Fruit fly (Drosophila melanogaster): Measurements from ENCODE around the gene Pvf1.

The Pvf1 gene

dm6 chrX:18801293-18801692, 31.2 kb upstream of the Pvf1 start:
- no peak for TF ChIP-seq CG6163 (GFP tag; IDR thresholded peaks at IDR 0.05)
- peak in 1 of 2 experiments; percentile 39 for TF ChIP-seq ss (GFP tag; optimal IDR thresholded peaks at IDR 0.05)

dm6 chrX:18805036-18805435, 27.4 kb upstream of the Pvf1 start:
- no peak for TF ChIP-seq Blimp-1 (GFP tag; optimal IDR thresholded peaks at IDR 0.05)
- TF ChIP-seq Ets21C (GFP tag; optimal IDR thresholded peaks at IDR 0.05), result no peak
- TF ChIP-seq CG6854 (GFP tag; optimal IDR thresholded peaks at IDR 0.05), result no peak
- TF ChIP-seq Met (GFP tag; optimal IDR thresholded peaks at IDR 0.05), result no peak
- no peak for TF ChIP-seq Sox14 (GFP tag; optimal IDR thresholded peaks at IDR 0.05)
- TF ChIP-seq CG3919 (GFP tag; optimal IDR thresholded peaks at IDR 0.05), result no peak
- no peak for TF ChIP-seq acj6 (GFP tag; optimal IDR thresholded peaks at IDR 0.05)
- no peak for TF ChIP-seq CG1621 (tag; optimal IDR thresholded peaks at IDR 0.05)
- TF ChIP-seq CG10631 (GFP tag; optimal IDR thresholded peaks at IDR 0.05), result no peak
- TF ChIP-seq CG8632 (GFP tag; optimal IDR thresholded peaks at IDR 0.05), result no peak
- no peak for TF ChIP-seq CG3032 (tag; optimal IDR thresholded peaks at IDR 0.05)
- TF ChIP-seq Eip78C (GFP tag), result no peak
- TF ChIP-seq CG11902 (GFP tag; optimal IDR thresholded peaks at IDR 0.05), result no peak
- TF ChIP-seq Hr4 (GFP tag; optimal IDR thresholded peaks at IDR 0.05), result no peak
- TF ChIP-seq CG8119 (GFP tag; IDR thresholded peaks at IDR 0.05), result no peak

- no peak for TF ChIP-seq CG34406 (GFP tag; optimal IDR thresholded peaks at IDR 0.05)
- TF ChIP-seq Sox14 (GFP tag; optimal IDR thresholded peaks at IDR 0.05), result no peak
- TF ChIP-seq CG31627 (GFP tag; optimal IDR thresholded peaks at IDR 0.05), result no peak
- no peak for TF ChIP-seq Blimp-1 (GFP tag; optimal IDR thresholded peaks at IDR 0.05)
- no peak for TF ChIP-seq acj6 (GFP tag; optimal IDR thresholded peaks at IDR 0.05)
- no peak for TF ChIP-seq CG11294 (GFP tag; IDR thresholded peaks at IDR 0.05)
- no peak for TF ChIP-seq fd85E (GFP tag; optimal IDR thresholded peaks at IDR 0.05)
Measured at dm6 chrX:18806365-18806764, 26.1 kb upstream of the Pvf1 start, which contains the start of gene CG7058. CG7058 (plus strand) TSS chrX:18806694.

dm6 chrX:18812111-18812510, 20.4 kb upstream of the Pvf1 start:
- TF ChIP-seq Eip78C (GFP tag) (no peak), pdm3 (GFP tag; optimal IDR thresholded peaks at IDR 0.05) (no peak), fd59A (GFP tag; optimal IDR thresholded peaks at IDR 0.05) (no peak), OdsH (GFP tag; optimal IDR thresholded peaks at IDR 0.05) (no peak), CG4318 (GFP tag; optimal IDR thresholded peaks at IDR 0.05) (no peak), CG11902 (GFP tag; optimal IDR thresholded peaks at IDR 0.05) (no peak), lz (GFP tag; optimal IDR thresholded peaks at IDR 0.05) (no peak), dsx (GFP tag; optimal IDR thresholded peaks at IDR 0.05; ENCODE audit: poor library complexity, severe bottlenecking) (no peak), achi (GFP tag; optimal IDR thresholded peaks at IDR 0.05) (no peak)

dm6 chrX:18813049-18813448, 19.4 kb upstream of the Pvf1 start, which contains the start of gene CG42450:
CG42450 (plus strand) TSS chrX:18813297.
- TF ChIP-seq spab (GFP tag; optimal IDR thresholded peaks at IDR 0.05) (no peak), Ets96B (tag; optimal IDR thresholded peaks at IDR 0.05) (no peak)

- TF ChIP-seq dac (GFP tag; optimal IDR thresholded peaks at IDR 0.05) (no peak), pdm3 (GFP tag; optimal IDR thresholded peaks at IDR 0.05) (no peak), salr (GFP tag; optimal IDR thresholded peaks at IDR 0.05) (no peak), cyc (GFP tag; optimal IDR thresholded peaks at IDR 0.05) (no peak), Eip75B (GFP tag; optimal IDR thresholded peaks at IDR 0.05) (no peak), CG9139 (GFP tag; optimal IDR thresholded peaks at IDR 0.05) (no peak), CG31627 (GFP tag; optimal IDR thresholded peaks at IDR 0.05) (no peak), Hr4 (GFP tag; optimal IDR thresholded peaks at IDR 0.05) (no peak), CG34406 (GFP tag; optimal IDR thresholded peaks at IDR 0.05) (no peak), fd59A (GFP tag; optimal IDR thresholded peaks at IDR 0.05) (no peak), CG11902 (GFP tag; optimal IDR thresholded peaks at IDR 0.05) (no peak), Blimp-1 (GFP tag; optimal IDR thresholded peaks at IDR 0.05) (no peak), CG1621 (tag; optimal IDR thresholded peaks at IDR 0.05) (no peak), CG8119 (GFP tag; IDR thresholded peaks at IDR 0.05) (no peak), CG15336 (GFP tag; IDR thresholded peaks at IDR 0.05) (no peak), spab (GFP tag; optimal IDR thresholded peaks at IDR 0.05) (no peak), CG11762 (GFP tag; optimal IDR thresholded peaks at IDR 0.05; ENCODE audit: insufficient read depth) (no peak), CG7368 (GFP tag; optimal IDR thresholded peaks at IDR 0.05) (no peak), topi (GFP tag; optimal IDR thresholded peaks at IDR 0.05) (no peak)
Measured at dm6 chrX:18814373-18814772, 18.1 kb upstream of the Pvf1 start.

All from whole organism, prepupa.